Worm (Caenorhabditis elegans) whole organism, mixed stage, embryonic: ENCODE measurements around the gene cra-1.

ENCODE experiments used
- M03D4.4 ChIP-seq: sonication (generic microtip); optimal IDR thresholded peaks from 2 replicates; lab custom pipeline; 2017; ENCODE audit warnings: mild to moderate bottlenecking, missing genetic modification characterization, missing compliant biosample characterization
- bed-3 ChIP-seq: fragments of 200-800 bp; sonication (Bioruptor generic); optimal IDR thresholded peaks from 3 replicates; lab custom pipeline; 2018; ENCODE audit warnings: mild to moderate bottlenecking, missing genetic modification characterization, moderate library complexity, missing compliant biosample characterization
- blmp-1 ChIP-seq: fragments of 150-350 bp; optimal IDR thresholded peaks from 2 replicates; lab custom pipeline; 2014; ENCODE audit warnings: missing biosample characterization, missing genetic modification characterization
- ceh-39 ChIP-seq: fragments of 150-350 bp; optimal IDR thresholded peaks from 2 replicates; lab custom pipeline; 2014; ENCODE audit warnings: missing biosample characterization, missing genetic modification characterization
- ceh-43 ChIP-seq: fragments of 200-800 bp; sonication (Bioruptor generic); optimal IDR thresholded peaks from 2 replicates; lab custom pipeline; 2018; ENCODE audit warnings: mild to moderate bottlenecking, missing genetic modification characterization, moderate library complexity, missing compliant biosample characterization
- ces-1 ChIP-seq: fragments of 150-350 bp; optimal IDR thresholded peaks from 2 replicates; lab custom pipeline; 2014; ENCODE audit warnings: missing biosample characterization, missing genetic modification reagents, missing genetic modification characterization
- drap-1 ChIP-seq: fragments of 200-800 bp; sonication (Bioruptor generic); optimal IDR thresholded peaks from 3 replicates; lab custom pipeline; 2018; ENCODE audit warnings: mild to moderate bottlenecking, missing genetic modification characterization, missing compliant biosample characterization
- elt-1 ChIP-seq: sonication (generic microtip); optimal IDR thresholded peaks from 2 replicates; lab custom pipeline; 2017; ENCODE audit warnings: missing genetic modification characterization, mild to moderate bottlenecking, missing compliant biosample characterization, antibody characterized with exemption, moderate library complexity, borderline replicate concordance; ENCODE audit not compliant: insufficient read depth
- elt-3 ChIP-seq: fragments of 150-350 bp; optimal IDR thresholded peaks from 2 replicates; lab custom pipeline; 2014; ENCODE audit warnings: missing biosample characterization, missing genetic modification characterization
- flh-1 ChIP-seq: fragments of 200-800 bp; sonication (Bioruptor generic); optimal IDR thresholded peaks from 2 replicates; lab custom pipeline; 2018; ENCODE audit warnings: mild to moderate bottlenecking, missing genetic modification characterization, moderate library complexity, missing compliant biosample characterization
- ham-2 ChIP-seq: fragments of 200-800 bp; sonication (Bioruptor generic); optimal IDR thresholded peaks from 2 replicates; lab custom pipeline; 2018; ENCODE audit warnings: mild to moderate bottlenecking, missing genetic modification characterization, missing compliant biosample characterization
- hlh-1 ChIP-seq: fragments of 150-350 bp; optimal IDR thresholded peaks from 2 replicates; lab custom pipeline; 2014; ENCODE audit warnings: missing biosample characterization, missing genetic modification reagents, missing genetic modification characterization
- lin-13 ChIP-seq: fragments of 150-350 bp; optimal IDR thresholded peaks from 2 replicates; lab custom pipeline; 2014; ENCODE audit warnings: missing biosample characterization, missing genetic modification characterization
- lin-32 ChIP-seq: fragments of 200-800 bp; sonication (Bioruptor generic); optimal IDR thresholded peaks from 2 replicates; lab custom pipeline; 2018; ENCODE audit warnings: mild to moderate bottlenecking, missing genetic modification characterization, missing compliant biosample characterization
- lsy-2 ChIP-seq: fragments of 150-350 bp; optimal IDR thresholded peaks from 2 replicates; lab custom pipeline; 2014; ENCODE audit warnings: missing biosample characterization, missing genetic modification characterization
- mab-5 ChIP-seq: fragments of 150-350 bp; optimal IDR thresholded peaks from 2 replicates; lab custom pipeline; 2014; ENCODE audit warnings: missing biosample characterization, missing genetic modification characterization
- mep-1 ChIP-seq: fragments of 150-350 bp; optimal IDR thresholded peaks from 2 replicates; lab custom pipeline; 2017; ENCODE audit warnings: missing biosample characterization, missing genetic modification reagents, missing genetic modification characterization, inconsistent platforms
- nhr-12 ChIP-seq: fragments of 150-350 bp; optimal IDR thresholded peaks from 2 replicates; lab custom pipeline; 2014; ENCODE audit warnings: missing biosample characterization, missing genetic modification characterization
- nhr-237 ChIP-seq: fragments of 150-350 bp; optimal IDR thresholded peaks from 2 replicates; lab custom pipeline; 2014; ENCODE audit warnings: missing biosample characterization, missing genetic modification characterization
- nhr-28 ChIP-seq: fragments of 150-350 bp; optimal IDR thresholded peaks from 2 replicates; lab custom pipeline; 2014; ENCODE audit warnings: missing biosample characterization, missing genetic modification characterization
- nhr-76 ChIP-seq: sonication (generic microtip); optimal IDR thresholded peaks from 2 replicates; lab custom pipeline; 2017; ENCODE audit warnings: missing biosample characterization, missing genetic modification characterization
- pha-4 ChIP-seq: fragments of 150-350 bp; optimal IDR thresholded peaks from 2 replicates; lab custom pipeline; 2018; ENCODE audit warnings: missing biosample characterization, missing genetic modification reagents, missing genetic modification characterization
- sem-2 ChIP-seq: fragments of 200-800 bp; sonication (Bioruptor generic); optimal IDR thresholded peaks from 2 replicates; lab custom pipeline; 2018; ENCODE audit warnings: mild to moderate bottlenecking, missing genetic modification characterization, missing compliant biosample characterization
- sptf-1 ChIP-seq: sonication (generic microtip); optimal IDR thresholded peaks from 2 replicates; lab custom pipeline; 2017; ENCODE audit warnings: mild to moderate bottlenecking, missing genetic modification characterization, moderate library complexity, missing compliant biosample characterization
- tbx-8 ChIP-seq: fragments of 200-800 bp; sonication (Bioruptor generic); optimal IDR thresholded peaks from 2 replicates; lab custom pipeline; 2018; ENCODE audit warnings: mild to moderate bottlenecking, missing genetic modification characterization, moderate library complexity, missing compliant biosample characterization
- unc-120 ChIP-seq: sonication (generic microtip); optimal IDR thresholded peaks from 2 replicates; lab custom pipeline; 2017; ENCODE audit warnings: missing genetic modification characterization, missing compliant biosample characterization; ENCODE audit not compliant: poor library complexity, severe bottlenecking
- unc-62 ChIP-seq: fragments of 150-350 bp; optimal IDR thresholded peaks from 2 replicates; lab custom pipeline; 2014; ENCODE audit warnings: missing biosample characterization, missing genetic modification reagents, missing genetic modification characterization
- zip-8 ChIP-seq: fragments of 150-350 bp; optimal IDR thresholded peaks from 2 replicates; lab custom pipeline; 2014; ENCODE audit warnings: missing biosample characterization, missing genetic modification characterization
- ztf-11 ChIP-seq: fragments of 150-350 bp; optimal IDR thresholded peaks from 2 replicates; lab custom pipeline; 2014; ENCODE audit warnings: missing biosample characterization, missing genetic modification characterization

The cra-1 gene

DNA sequence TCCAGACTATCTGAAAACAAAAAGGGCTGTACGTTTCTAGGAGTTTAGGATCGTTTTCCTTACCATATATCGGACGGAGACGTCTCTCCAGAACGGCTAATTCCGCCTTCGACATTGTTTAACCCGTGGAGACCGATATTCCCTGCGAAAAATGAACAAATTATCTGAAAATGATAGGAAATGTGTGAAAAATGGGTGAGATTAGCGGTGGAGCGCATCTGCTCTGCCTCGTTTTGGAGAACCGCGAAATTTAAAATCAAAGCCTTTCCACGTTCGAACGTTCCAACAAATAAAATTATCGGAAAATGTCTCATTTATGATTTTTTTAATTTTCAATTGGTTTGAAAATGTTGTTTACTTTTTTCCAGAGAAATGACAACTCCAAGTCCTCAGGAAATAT is at the start of gene cra-1, which contains the start of gene kbp-1:
Gene cra-1, minus strand, starts transcription at position 193 of the 400 bp plus-strand sequence.
Gene kbp-1, plus strand, starts transcription at position 366 of the 400 bp plus-strand sequence.
- TF ChIP-seq mep-1 (tag; lab: Kevin White, UChicago) (peak; percentile 58), nhr-12 (tag; lab: Kevin White, UChicago) (no peak), mab-5 (tag; lab: Kevin White, UChicago) (no peak), lin-32 (GFP tag; lab: Kevin White, UChicago) (no peak), pha-4 (tag; lab: Kevin White, UChicago) (no peak), tbx-8 (no peak), hlh-1 (tag; lab: Kevin White, UChicago) (no peak), lin-13 (peak; percentile 11), ceh-43 (no peak), elt-3 (tag; lab: Kevin White, UChicago) (no peak), ceh-39 (no peak), lsy-2 (tag; lab: Kevin White, UChicago) (peak; percentile 48), ham-2 (GFP tag; lab: Kevin White, UChicago) (no peak), sptf-1 (no peak), drap-1 (GFP tag; lab: Kevin White, UChicago) (no peak), sem-2 (GFP tag; lab: Kevin White, UChicago) (no peak), elt-1 (tag; lab: Kevin White, UChicago) (no peak), M03D4.4 (tag; lab: Kevin White, UChicago) (no peak), unc-120 (peak; percentile 85), unc-62 (GFP tag; lab: Kevin White, UChicago) (no peak), blmp-1 (no peak)

DNA sequence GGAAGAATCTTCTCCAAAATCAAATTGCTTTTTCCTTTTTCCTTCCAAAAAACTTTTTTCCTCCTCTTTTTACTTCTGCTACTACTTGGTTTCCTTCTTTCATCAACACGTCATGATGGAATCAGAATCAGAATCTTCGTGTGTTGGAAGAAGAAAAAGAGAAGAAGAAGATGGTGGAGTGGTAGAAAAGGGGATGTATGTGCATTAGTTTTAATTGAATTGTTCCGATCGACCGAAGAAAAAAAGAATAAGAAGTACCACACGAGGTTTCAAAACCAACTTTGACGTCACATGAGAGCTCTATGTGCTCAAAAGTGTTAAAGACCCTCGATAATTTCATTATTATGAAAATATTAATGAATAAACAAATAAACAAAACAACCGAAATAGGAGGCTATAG is 45.6 kb upstream of the cra-1 start:
- TF ChIP-seq zip-8 (tag; lab: Kevin White, UChicago) (no peak), lin-32 (GFP tag; lab: Kevin White, UChicago) (no peak), nhr-76 (tag; lab: Kevin White, UChicago) (no peak), elt-3 (tag; lab: Kevin White, UChicago) (no peak), blmp-1 (no peak), ces-1 (peak; percentile 43), flh-1 (GFP tag; lab: Kevin White, UChicago) (no peak)

DNA sequence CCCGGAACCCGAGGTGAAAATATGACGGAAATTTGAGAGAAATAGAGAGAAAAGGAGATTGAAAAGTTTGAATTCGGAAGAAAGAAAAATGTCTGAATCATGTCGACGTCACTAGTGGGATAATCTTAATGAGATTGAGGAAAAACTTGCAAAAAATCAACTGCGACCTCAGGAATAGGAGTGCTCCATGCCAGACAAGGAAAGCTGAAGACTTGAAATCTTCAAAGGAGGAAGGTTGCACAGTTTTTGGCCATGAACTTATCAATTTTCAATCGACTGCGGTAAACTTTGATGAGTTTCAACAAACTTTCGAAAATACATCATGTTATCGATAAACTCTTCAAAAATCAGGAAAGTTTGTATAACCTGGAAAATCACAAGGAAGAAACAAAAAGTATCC is 43.1 kb upstream of the cra-1 start, which contains the start of gene pdf-1:
Gene pdf-1, minus strand, starts transcription at position 101 of the 400 bp plus-strand sequence.
- TF ChIP-seq nhr-76 (tag; lab: Kevin White, UChicago) (no peak), elt-1 (tag; lab: Kevin White, UChicago) (no peak), sem-2 (GFP tag; lab: Kevin White, UChicago) (no peak), ceh-39 (no peak)

ce11 chrIII:6906409-6906808 is 37.1 kb upstream of the cra-1 start, which contains the start of gene T07E3.2:
Gene T07E3.2, plus strand, starts transcription at chrIII:6906709.
- TF ChIP-seq tbx-8 (no peak), M03D4.4 (tag; lab: Kevin White, UChicago) (no peak), mep-1 (tag; lab: Kevin White, UChicago) (no peak), nhr-76 (tag; lab: Kevin White, UChicago) (no peak), lin-13 (no peak), ham-2 (GFP tag; lab: Kevin White, UChicago) (no peak), sem-2 (GFP tag; lab: Kevin White, UChicago) (no peak), nhr-237 (no peak)

- no peak for TF ChIP-seq mep-1 (tag; lab: Kevin White, UChicago)
- TF ChIP-seq bed-3 (GFP tag; lab: Kevin White, UChicago) = no peak
- no peak for TF ChIP-seq ces-1
- TF ChIP-seq ztf-11 (tag; lab: Kevin White, UChicago) = no peak
- TF ChIP-seq nhr-76 (tag; lab: Kevin White, UChicago) = no peak
- no peak for TF ChIP-seq ham-2 (GFP tag; lab: Kevin White, UChicago)
- TF ChIP-seq nhr-28 (tag; lab: Kevin White, UChicago) = no peak
- TF ChIP-seq ceh-39 = no peak
- TF ChIP-seq, all 35 proteins: peak for 0
Measured at ce11 chrIII:6904468-6904867, 35.2 kb upstream of the cra-1 start.
